Fruit fly (Drosophila melanogaster): ENCODE data around the gene CG15020.

The CG15020 gene

dm6 chr3L:4397137-4397536 lies 24.3 kb upstream of the CG15020 start:
- TF ChIP-seq noc (tag; optimal IDR thresholded peaks at IDR 0.05) = no peak

DNA sequence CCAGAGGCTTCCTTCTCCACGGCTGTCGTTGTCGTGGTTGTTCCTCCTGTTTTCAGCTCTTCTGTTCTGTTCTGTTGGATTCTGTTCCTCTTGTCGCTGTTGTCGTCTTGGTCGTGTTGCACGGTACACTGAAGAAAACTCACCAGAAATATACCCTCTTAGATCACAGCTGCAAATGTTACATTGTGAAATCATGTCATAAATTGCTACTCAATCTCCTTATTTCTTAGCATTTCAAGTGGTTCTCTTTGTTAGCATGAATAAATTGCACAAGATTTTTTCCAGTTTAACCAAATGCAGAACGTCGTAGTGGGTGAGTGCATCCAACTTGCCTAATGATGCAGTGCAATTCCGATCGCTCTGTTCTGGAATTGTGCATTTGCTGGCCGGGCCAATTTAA lies 23.6 kb upstream of the CG15020 start:
- no peak for TF ChIP-seq noc (tag; optimal IDR thresholded peaks at IDR 0.05)

dm6 chr3L:4399905-4400304 lies 21.6 kb upstream of the CG15020 start:
- TF ChIP-seq noc (tag; optimal IDR thresholded peaks at IDR 0.05) = no peak

- TF ChIP-seq noc (tag; optimal IDR thresholded peaks at IDR 0.05) = no peak
Observed at dm6 chr3L:4401241-4401640, 20.2 kb upstream of the CG15020 start.

dm6 chr3L:4403180-4403769 lies 18.2 kb upstream of the CG15020 start, which contains the start of gene Syx17:
Gene Syx17, plus strand, starts transcription at chr3L:4403487.
- TF ChIP-seq noc (tag; optimal IDR thresholded peaks at IDR 0.05) = no peak

DNA sequence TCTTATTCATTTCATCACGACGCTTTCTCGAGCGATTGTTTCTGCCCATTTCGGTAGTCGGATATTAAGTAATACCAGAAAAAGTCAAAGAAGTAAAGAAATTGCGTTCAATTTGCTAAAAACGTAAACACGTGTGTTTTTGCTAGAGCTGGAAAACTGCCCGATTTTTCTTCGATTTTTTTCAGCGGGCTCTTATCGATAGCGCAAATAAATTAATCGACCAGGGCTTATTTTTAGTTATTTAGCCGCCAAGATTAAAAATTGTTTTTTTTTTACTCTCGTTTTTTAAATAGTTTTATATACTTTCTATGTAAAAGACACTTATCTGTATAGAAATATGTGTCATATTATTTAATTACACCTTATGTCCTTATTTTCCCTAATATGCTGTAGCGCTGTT lies 15.5 kb upstream of the CG15020 start, which contains the start of gene CG15019:
Gene CG15019, minus strand, starts transcription at position 138 of the 400 bp plus-strand sequence.
- TF ChIP-seq noc (tag; optimal IDR thresholded peaks at IDR 0.05) = no peak

dm6 chr3L:4406653-4407257 lies 14.7 kb upstream of the CG15020 start, which contains the start of gene TP53INP:
Gene TP53INP, plus strand, starts transcription at chr3L:4406943.
- TF ChIP-seq noc (tag; optimal IDR thresholded peaks at IDR 0.05) = peak; percentile 86

DNA sequence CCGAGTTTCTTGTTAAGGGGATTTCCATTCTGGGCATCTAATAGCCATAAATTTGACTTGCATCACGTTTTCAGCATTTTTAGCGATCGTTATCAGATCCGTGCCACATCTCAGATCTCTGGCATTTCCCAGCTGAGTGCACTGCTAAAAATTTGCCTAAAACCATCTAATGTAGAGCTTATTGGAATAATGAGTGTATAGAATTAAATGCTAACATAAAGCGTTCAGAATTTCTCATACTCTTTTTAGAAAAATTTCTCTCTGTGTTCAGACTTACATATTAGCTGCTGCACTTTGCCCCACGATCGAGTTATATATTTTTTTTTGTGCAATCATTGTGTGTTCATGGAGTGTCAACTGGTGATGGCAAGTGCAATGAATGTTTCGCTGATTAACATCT lies 13.7 kb upstream of the CG15020 start:
- no peak for TF ChIP-seq noc (tag; optimal IDR thresholded peaks at IDR 0.05)

DNA sequence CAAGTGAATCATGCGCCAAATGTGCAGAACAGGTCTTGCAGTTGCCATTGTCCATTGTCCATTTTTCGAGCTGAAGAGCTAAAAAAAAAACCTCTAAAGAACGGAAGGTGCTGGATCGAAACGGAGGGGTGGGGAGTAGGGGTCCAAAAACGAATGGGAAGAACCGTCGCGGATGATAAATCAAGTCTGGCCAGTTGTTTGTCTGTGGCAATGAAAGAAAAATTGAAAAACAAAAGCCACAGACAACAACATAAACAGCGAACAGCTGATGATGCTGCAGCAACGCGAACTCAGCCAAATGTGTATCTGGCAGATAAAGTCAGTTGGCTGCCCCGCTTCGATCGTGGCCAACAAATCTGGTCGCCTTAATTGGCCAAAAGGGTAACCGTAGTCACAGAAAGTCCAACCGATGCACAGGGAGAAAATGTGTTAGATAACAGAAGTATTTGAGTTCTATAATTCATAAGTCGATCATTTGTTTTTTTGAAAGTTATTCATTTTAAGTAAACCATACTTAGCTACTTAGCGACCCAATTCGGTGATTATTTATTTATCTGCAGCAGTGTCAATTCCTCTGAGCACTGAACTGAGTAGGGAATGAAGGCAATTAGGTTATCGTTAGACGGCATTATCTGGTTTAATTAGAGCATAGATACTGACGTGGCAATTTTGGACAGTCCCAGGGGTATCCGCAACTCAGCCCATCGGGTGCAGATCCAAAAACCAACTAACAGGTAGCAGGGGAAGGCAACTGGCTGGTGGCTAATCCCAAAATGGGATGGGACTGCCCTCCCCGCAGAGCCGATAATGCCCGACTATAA lies 12.9 kb upstream of the CG15020 start:
- no peak for TF ChIP-seq noc (tag; optimal IDR thresholded peaks at IDR 0.05)

dm6 chr3L:4409134-4409897 lies 12.1 kb upstream of the CG15020 start:
- TF ChIP-seq noc (tag; optimal IDR thresholded peaks at IDR 0.05) = no peak

DNA sequence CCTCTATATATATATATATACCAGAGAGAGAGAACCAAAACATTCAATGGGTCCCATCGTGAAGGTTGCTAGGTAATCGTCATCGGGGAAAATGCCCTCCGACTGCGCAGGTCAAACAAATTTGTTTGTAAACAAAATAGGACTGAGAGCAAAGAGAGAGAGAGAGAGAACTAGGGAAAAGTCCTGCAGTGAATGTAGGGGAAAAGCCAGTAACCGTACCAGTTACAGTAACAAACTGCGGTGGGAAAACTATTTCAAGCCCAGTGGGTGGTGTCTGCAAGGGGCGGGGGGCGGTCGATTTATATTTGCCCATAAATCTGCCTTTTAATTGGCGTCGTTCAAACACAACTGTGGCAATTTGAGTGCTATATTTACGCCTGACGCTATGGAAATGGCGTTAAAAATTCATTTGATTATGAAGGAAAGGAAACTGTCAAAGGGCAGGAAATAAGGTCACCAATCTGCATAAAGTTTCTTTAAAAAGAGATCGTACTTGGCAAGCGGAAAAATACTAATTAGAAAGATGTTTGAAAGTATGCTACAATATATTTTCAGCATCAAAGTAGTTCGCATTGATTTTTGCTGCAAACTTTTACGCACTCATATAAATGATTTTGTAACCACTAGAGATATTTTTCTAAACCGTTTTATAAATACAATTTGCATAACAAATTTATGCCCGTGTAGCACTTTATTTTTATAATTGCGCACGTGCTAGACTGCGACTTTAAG lies 11.4 kb upstream of the CG15020 start:
- TF ChIP-seq noc (tag; optimal IDR thresholded peaks at IDR 0.05) = no peak

DNA sequence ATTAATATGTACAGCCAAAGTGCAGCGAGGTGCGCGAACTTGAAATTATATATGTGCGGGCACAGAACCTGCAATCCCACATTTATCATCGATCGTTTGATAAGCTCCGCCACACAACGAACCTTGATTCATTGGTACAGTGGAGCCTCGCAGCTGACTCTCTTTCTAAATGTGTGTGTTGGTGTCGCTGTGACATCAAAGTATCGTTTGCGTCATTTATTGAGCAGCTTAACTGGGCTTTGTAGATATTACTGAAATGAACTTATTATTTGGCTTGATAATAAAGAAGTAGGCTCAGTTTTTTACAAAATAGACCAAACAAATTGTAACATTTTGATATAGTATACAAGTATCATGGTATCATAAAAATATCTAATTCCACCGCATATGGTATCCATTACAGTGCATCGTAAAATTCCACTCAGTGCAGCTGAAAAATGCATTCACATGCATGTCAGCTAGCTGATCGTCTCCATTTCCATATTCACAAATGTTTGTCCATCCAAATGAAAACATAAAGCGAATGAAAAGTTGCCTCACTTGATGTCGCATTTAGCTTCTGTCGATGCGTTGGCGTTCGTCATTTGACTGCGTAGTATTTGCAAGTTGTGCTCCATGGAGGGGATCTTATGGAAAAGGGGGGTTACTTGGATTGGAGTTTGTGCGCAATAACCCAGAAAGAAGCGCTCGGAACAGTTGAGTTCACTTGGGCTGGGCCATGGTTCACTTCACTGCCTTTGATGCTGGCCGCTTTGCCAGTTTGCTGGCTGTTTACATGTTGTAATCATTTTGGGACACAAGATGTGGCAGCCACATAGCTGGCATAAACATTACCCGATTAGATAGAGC lies 10.2 kb upstream of the CG15020 start:
- TF ChIP-seq noc (tag; optimal IDR thresholded peaks at IDR 0.05) = no peak

DNA sequence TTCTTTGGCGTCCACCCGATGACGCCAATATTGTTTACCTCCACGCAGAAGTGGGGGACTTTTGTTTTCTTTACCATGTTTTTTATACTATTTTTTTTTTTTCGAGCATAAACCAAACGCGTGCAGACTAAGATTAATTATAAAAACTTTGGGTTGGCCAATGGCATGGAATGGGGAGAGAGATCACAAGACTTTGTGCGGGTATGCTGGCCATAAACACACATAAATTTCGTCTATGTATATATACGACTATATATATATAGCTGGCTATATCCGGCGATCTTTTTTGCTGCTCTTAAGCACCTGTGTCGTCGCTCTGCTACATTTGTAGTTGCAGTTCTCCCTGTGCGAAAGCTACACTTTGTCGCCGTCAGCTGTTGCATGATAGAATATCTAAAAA lies 9.5 kb upstream of the CG15020 start:
- no peak for TF ChIP-seq noc (tag; optimal IDR thresholded peaks at IDR 0.05)

DNA sequence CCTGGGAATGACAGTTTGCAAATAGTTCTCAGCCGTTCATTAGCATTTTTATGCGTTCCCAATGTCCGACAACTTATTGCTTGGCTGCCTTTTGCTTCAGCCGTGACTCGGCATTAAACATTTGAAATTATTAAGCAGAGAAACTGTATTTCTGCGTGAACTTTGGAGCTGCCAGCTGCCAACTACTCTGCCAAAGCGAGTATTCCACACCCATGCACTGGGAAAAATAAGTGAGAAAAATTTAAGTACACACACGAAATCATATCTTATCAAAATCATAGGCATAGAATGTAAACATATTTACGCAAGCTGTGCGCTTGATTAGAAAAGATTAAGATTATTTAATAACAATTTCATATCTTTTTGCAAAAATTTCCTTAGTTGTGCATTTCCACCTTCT lies 8.5 kb upstream of the CG15020 start:
- peak; percentile 42 for TF ChIP-seq noc (tag; optimal IDR thresholded peaks at IDR 0.05)
